Comparison of ENCODE assay signal across 4 worm cellular contexts in genomic region chrX:2552210-2552674, ce11.
TF ChIP-seq lines count a peak whose summit lies in the region.

Gene aat-3 (plus strand): TSS chrX:2552260.

TF ChIP-seq in whole organism, L2 larva, 48 proteins besides CTCF, POLR2A, EP300 and RAD21 (continued from another document):
- no peak for TF ChIP-seq ceh-82 (tag; optimal IDR thresholded peaks at IDR 0.05; lab: Kevin White, UChicago)
- TF ChIP-seq dmd-4 (tag; optimal IDR thresholded peaks at IDR 0.05; lab: Kevin White, UChicago), result no peak
- no peak for TF ChIP-seq C34F6.9 (tag; optimal IDR thresholded peaks at IDR 0.05; lab: Kevin White, UChicago)
TF ChIP-seq in whole organism, L2 larva: peak in this region for 3.

TF ChIP-seq in whole organism, L4 larva, 104 proteins besides CTCF, POLR2A, EP300 and RAD21 (continued from another document):
- TF ChIP-seq hmg-1.1 (GFP tag; IDR thresholded peaks at IDR 0.05; lab: Robert Waterston, UW), result 0 out of 2 replicates have a peak, but pooled peaks have one; percentile 28

TF ChIP-seq in whole organism, late embryonic, 69 proteins besides CTCF, POLR2A, EP300 and RAD21 (continued from another document):
- TF ChIP-seq ceh-45 (GFP tag; IDR thresholded peaks at IDR 0.05; lab: Robert Waterston, UW) (no peak), ceh-34 (tag; optimal IDR thresholded peaks at IDR 0.05; lab: Kevin White, UChicago) (peak; percentile 45), pax-1 (tag; optimal IDR thresholded peaks at IDR 0.05; lab: Kevin White, UChicago) (no peak)
TF ChIP-seq in whole organism, late embryonic: peak in this region for 10.

TF ChIP-seq in whole organism, mixed stage, embryonic, 35 proteins besides CTCF, POLR2A, EP300 and RAD21 (continued from another document):
- TF ChIP-seq mab-5 (tag; optimal IDR thresholded peaks at IDR 0.05; lab: Kevin White, UChicago) (no peak), ztf-11 (tag; optimal IDR thresholded peaks at IDR 0.05; lab: Kevin White, UChicago) (no peak), sem-2 (GFP tag; optimal IDR thresholded peaks at IDR 0.05; lab: Kevin White, UChicago) (no peak), lin-32 (GFP tag; optimal IDR thresholded peaks at IDR 0.05; lab: Kevin White, UChicago) (no peak), ces-1 (GFP tag; optimal IDR thresholded peaks at IDR 0.05; lab: Kevin White, UChicago) (no peak)
TF ChIP-seq in whole organism, mixed stage, embryonic: peak in this region for 7.
